Fruit fly (Drosophila melanogaster): Measurements from ENCODE around the gene mei-38.
A peak's percentile ranks its signal among the peaks of the same experiment; 100 is the strongest.

Gene mei-38

dm6 chrX:1476848-1477247, at the start of gene mei-38, which contains the start of gene Rab27 (continued):
- TF ChIP-seq HHEX (GFP tag; optimal IDR thresholded peaks at IDR 0.05) (no peak), onecut (GFP tag; IDR thresholded peaks at IDR 0.05) (no peak), CG12071 (GFP tag; optimal IDR thresholded peaks at IDR 0.05) (no peak), CG8281 (tag; optimal IDR thresholded peaks at IDR 0.05) (no peak), Mes4 (GFP tag; optimal IDR thresholded peaks at IDR 0.05) (no peak), odd (GFP tag; optimal IDR thresholded peaks at IDR 0.05) (no peak), CG7839 (tag; optimal IDR thresholded peaks at IDR 0.05) (no peak), sug (tag; optimal IDR thresholded peaks at IDR 0.05) (no peak), CG12236 (GFP tag; optimal IDR thresholded peaks at IDR 0.05) (no peak), CG3065 (GFP tag; optimal IDR thresholded peaks at IDR 0.05) (no peak), Doc3 (GFP tag; IDR thresholded peaks at IDR 0.05; ENCODE audit: partially characterized antibody) (0 out of 3 replicates have a peak, but pooled peaks have one; percentile 35), Hey (tag; optimal IDR thresholded peaks at IDR 0.05) (no peak), CG17385 (GFP tag; optimal IDR thresholded peaks at IDR 0.05) (no peak), Meics (GFP tag; optimal IDR thresholded peaks at IDR 0.05) (no peak), CG10147 (GFP tag; optimal IDR thresholded peaks at IDR 0.05) (no peak), CG1832 (GFP tag; optimal IDR thresholded peaks at IDR 0.05) (no peak), B-H2 (GFP tag; optimal IDR thresholded peaks at IDR 0.05) (peak; percentile 11), CG33557 (GFP tag; optimal IDR thresholded peaks at IDR 0.05) (no peak), bowl (GFP tag; IDR thresholded peaks at IDR 0.05) (no peak), Ravus (GFP tag; IDR thresholded peaks at IDR 0.05) (no peak), Sry-β (GFP tag; optimal IDR thresholded peaks at IDR 0.05) (no peak), prd (optimal IDR thresholded peaks at IDR 0.05) (no peak), prd (GFP tag; IDR thresholded peaks at IDR 0.05) (0 out of 3 replicates have a peak, but pooled peaks have one; percentile 16), dan (GFP tag; IDR thresholded peaks at IDR 0.05) (no peak), ken (GFP tag; IDR thresholded peaks at IDR 0.05) (0 out of 3 replicates have a peak, but pooled peaks have one; percentile 48), CG15479 (GFP tag; optimal IDR thresholded peaks at IDR 0.05) (no peak), chn (GFP tag; optimal IDR thresholded peaks at IDR 0.05) (no peak), CG17802 (tag; optimal IDR thresholded peaks at IDR 0.05) (no peak), CG13624 (GFP tag; optimal IDR thresholded peaks at IDR 0.05) (peak; percentile 39), wdn (GFP tag; IDR thresholded peaks at IDR 0.05) (no peak), crol (GFP tag; IDR thresholded peaks at IDR 0.05) (no peak), gem (tag; optimal IDR thresholded peaks at IDR 0.05) (no peak), eve (GFP tag; optimal IDR thresholded peaks at IDR 0.05) (no peak), CG17568 (GFP tag; optimal IDR thresholded peaks at IDR 0.05) (no peak), MBD-R2 (GFP tag; IDR thresholded peaks at IDR 0.05) (peak; percentile 67), Opbp (GFP tag; IDR thresholded peaks at IDR 0.05; ENCODE audit: partially characterized antibody) (peak; percentile 78), CG17612 (GFP tag; IDR thresholded peaks at IDR 0.05) (no peak), maf-S (GFP tag; optimal IDR thresholded peaks at IDR 0.05) (no peak), toy (GFP tag; IDR thresholded peaks at IDR 0.05) (no peak), CG16779 (GFP tag; IDR thresholded peaks at IDR 0.05) (no peak), CG14965 (GFP tag; optimal IDR thresholded peaks at IDR 0.05; ENCODE audit: borderline replicate concordance) (no peak), CG4617 (GFP tag; optimal IDR thresholded peaks at IDR 0.05; ENCODE audit: borderline replicate concordance) (no peak), CG3995 (GFP tag; optimal IDR thresholded peaks at IDR 0.05) (no peak), CG18262 (tag; optimal IDR thresholded peaks at IDR 0.05) (no peak), CG31365 (tag; optimal IDR thresholded peaks at IDR 0.05) (no peak), Antp (GFP tag; optimal IDR thresholded peaks at IDR 0.05) (peak; percentile 32), Dp (GFP tag; optimal IDR thresholded peaks at IDR 0.05) (peak; percentile 93), esg (GFP tag; conservative IDR thresholded peaks at IDR 0.05) (no peak), ttk (GFP tag; IDR thresholded peaks at IDR 0.05) (no peak), B-H1 (GFP tag; IDR thresholded peaks at IDR 0.05) (no peak), Sin3A (optimal IDR thresholded peaks at IDR 0.05) (peak; percentile 59), wor (GFP tag; IDR thresholded peaks at IDR 0.05) (no peak)
